Worm (Caenorhabditis elegans): Measurements from ENCODE around the gene F13H10.9.

- TF ChIP-seq mxl-1 (tag; optimal IDR thresholded peaks at IDR 0.05), result no peak
- no peak for TF ChIP-seq him-1 (tag; optimal IDR thresholded peaks at IDR 0.05)
- no peak for TF ChIP-seq nfya-2 (GFP tag; IDR thresholded peaks at IDR 0.05)
Observed at ce11 chrIV:10970767-10971166, 30.9 kb upstream of the F13H10.9 start.
